Worm (Caenorhabditis elegans) whole organism, young adult: ENCODE data around the gene asb-2.

Experiments
- B0019.2 ChIP-seq: fragments of 200-800 bp; sonication (Bioruptor generic); conservative IDR thresholded peaks from 2 replicates; pipeline ENCODE4 v1.3.6; 2022; ENCODE audit warnings: missing genetic modification reagents, missing genetic modification characterization, missing compliant biosample characterization
- B0035.1 ChIP-seq: sonication (generic microtip); optimal IDR thresholded peaks from 2 replicates; lab custom pipeline; 2016; ENCODE audit warnings: missing genetic modification characterization, mild to moderate bottlenecking, missing compliant biosample characterization, missing genotype, missing genetic modification reagents
- B0261.1 ChIP-seq: sonication (generic microtip); optimal IDR thresholded peaks from 2 replicates; lab custom pipeline; 2016; ENCODE audit warnings: mild to moderate bottlenecking, missing genetic modification characterization, moderate library complexity, missing compliant biosample characterization
- B0336.3 ChIP-seq: fragments of 200-800 bp; sonication (Bioruptor generic); IDR thresholded peaks from 2 replicates; pipeline ENCODE4 v1.3.6; 2022; ENCODE audit warnings: missing genetic modification characterization, missing compliant biosample characterization
- C06A6.2 ChIP-seq: fragments of 200-800 bp; sonication (Bioruptor generic); conservative IDR thresholded peaks from 2 replicates; pipeline ENCODE4 v1.3.6; 2022; ENCODE audit warnings: missing genetic modification characterization, missing compliant biosample characterization
- F23B12.7 ChIP-seq: sonication (generic microtip); optimal IDR thresholded peaks from 2 replicates; lab custom pipeline; 2017; ENCODE audit warnings: missing genetic modification characterization, mild to moderate bottlenecking, missing compliant biosample characterization, antibody characterized with exemption, moderate library complexity; ENCODE audit not compliant: insufficient read depth
- F33H1.4 ChIP-seq: fragments of 200-800 bp; sonication (Bioruptor generic); IDR thresholded peaks from 2 replicates; pipeline ENCODE4 v1.3.6; 2022; ENCODE audit warnings: missing genetic modification reagents, missing genetic modification characterization, missing compliant biosample characterization
- F39B2.1 ChIP-seq: fragments of 200-800 bp; sonication (Bioruptor generic); IDR thresholded peaks from 2 replicates; pipeline ENCODE4 v1.3.6; 2022; ENCODE audit warnings: missing genetic modification reagents, missing genetic modification characterization, missing compliant biosample characterization
- F49E8.2 ChIP-seq: sonication (generic microtip); optimal IDR thresholded peaks from 3 replicates; lab custom pipeline; 2017; ENCODE audit warnings: missing genetic modification characterization, mild to moderate bottlenecking, missing compliant biosample characterization, antibody characterized with exemption, moderate library complexity; ENCODE audit not compliant: insufficient read depth
- F52B5.7 ChIP-seq: sonication (generic microtip); optimal IDR thresholded peaks from 2 replicates; lab custom pipeline; 2016; ENCODE audit warnings: mild to moderate bottlenecking, missing genetic modification characterization, missing compliant biosample characterization
- F55B11.4 ChIP-seq: sonication (generic microtip); optimal IDR thresholded peaks from 2 replicates; lab custom pipeline; 2016; ENCODE audit warnings: missing compliant biosample characterization, missing genetic modification characterization, borderline replicate concordance; ENCODE audit not compliant: insufficient read depth
- T07F8.4 ChIP-seq: sonication (generic microtip); optimal IDR thresholded peaks from 2 replicates; lab custom pipeline; 2016; ENCODE audit warnings: mild to moderate bottlenecking, missing genetic modification characterization, moderate library complexity, missing compliant biosample characterization
- T26A5.8 ChIP-seq: sonication (generic microtip); optimal IDR thresholded peaks from 2 replicates; lab custom pipeline; 2016; ENCODE audit warnings: missing genetic modification characterization, missing compliant biosample characterization
- Y53G8AR.9 ChIP-seq: fragments of 200-800 bp; sonication (Bioruptor generic); conservative IDR thresholded peaks from 2 replicates; pipeline ENCODE4 v1.3.6; 2022; ENCODE audit warnings: missing genetic modification reagents, missing genetic modification characterization, missing compliant biosample characterization
- Y56A3A.18 ChIP-seq: fragments of 200-800 bp; sonication (Bioruptor generic); IDR thresholded peaks from 2 replicates; pipeline ENCODE4 v1.3.6; 2022; ENCODE audit warnings: missing genetic modification reagents, missing genetic modification characterization, missing compliant biosample characterization
- Y79H2A.3 ChIP-seq: fragments of 200-800 bp; sonication (Bioruptor generic); conservative IDR thresholded peaks from 2 replicates; pipeline ENCODE4 v1.3.6; 2022; ENCODE audit warnings: missing genetic modification reagents, missing genetic modification characterization, missing compliant biosample characterization
- Y95B8A.8 ChIP-seq: fragments of 200-800 bp; sonication (Bioruptor generic); IDR thresholded peaks from 2 replicates; pipeline ENCODE4 v1.3.6; 2022; ENCODE audit warnings: missing genetic modification reagents, missing genetic modification characterization, missing compliant biosample characterization
- ZK185.1 ChIP-seq: sonication (generic microtip); optimal IDR thresholded peaks from 2 replicates; lab custom pipeline; 2016; ENCODE audit warnings: mild to moderate bottlenecking, missing genetic modification characterization, missing compliant biosample characterization; ENCODE audit not compliant: poor library complexity, severe bottlenecking
- ama-1 ChIP-seq, 3 experiments: fragments of 150-350 bp in 1 of 3; sonication (generic microtip) in 2 of 3; optimal IDR thresholded peaks; 2 replicates each; lab custom pipeline; 2014 to 2018; ENCODE audit warnings: missing biosample characterization in 2 of 3, missing genetic modification characterization in 2 of 3, missing genetic modification reagents in 2 of 3
- atf-7 ChIP-seq: sonication (generic microtip); optimal IDR thresholded peaks from 2 replicates; lab custom pipeline; 2017; ENCODE audit warnings: mild to moderate bottlenecking, missing genetic modification characterization, missing compliant biosample characterization
- athp-1 ChIP-seq: sonication (generic microtip); optimal IDR thresholded peaks from 2 replicates; lab custom pipeline; 2017; ENCODE audit warnings: mild to moderate bottlenecking, missing genetic modification characterization, missing compliant biosample characterization
- attf-5 ChIP-seq: fragments of 200-800 bp; sonication (Bioruptor generic); optimal IDR thresholded peaks from 2 replicates; lab custom pipeline; 2018; ENCODE audit warnings: mild to moderate bottlenecking, missing genetic modification characterization, missing compliant biosample characterization
- bed-1 ChIP-seq: fragments of 200-800 bp; sonication (Bioruptor generic); IDR thresholded peaks from 2 replicates; pipeline ENCODE4 v1.3.6; 2022; ENCODE audit warnings: missing genetic modification reagents, missing genetic modification characterization, missing compliant biosample characterization
- ceh-40 ChIP-seq: fragments of 200-800 bp; sonication (Bioruptor generic); IDR thresholded peaks from 2 replicates; pipeline ENCODE4 v1.3.6; 2022; ENCODE audit warnings: missing genetic modification characterization, missing compliant biosample characterization
- ceh-91 ChIP-seq: fragments of 200-800 bp; sonication (Bioruptor generic); IDR thresholded peaks from 2 replicates; pipeline ENCODE4 v1.3.6; 2022; ENCODE audit warnings: missing genetic modification reagents, missing genetic modification characterization, missing compliant biosample characterization
- egl-18 ChIP-seq: fragments of 200-800 bp; sonication (Bioruptor generic); IDR thresholded peaks from 2 replicates; pipeline ENCODE4 v1.3.6; 2022; ENCODE audit warnings: missing genetic modification reagents, missing genetic modification characterization, missing compliant biosample characterization
- egl-44 ChIP-seq: fragments of 200-800 bp; sonication (Bioruptor generic); IDR thresholded peaks from 2 replicates; pipeline ENCODE4 v1.3.6; 2022; ENCODE audit warnings: missing genetic modification reagents, missing genetic modification characterization, missing compliant biosample characterization
- hlh-26 ChIP-seq: fragments of 200-800 bp; sonication (Bioruptor generic); conservative IDR thresholded peaks from 2 replicates; pipeline ENCODE4 v1.3.6; 2022; ENCODE audit warnings: missing genetic modification reagents, missing genetic modification characterization, missing compliant biosample characterization
- hmg-20 ChIP-seq: fragments of 200-800 bp; sonication (Bioruptor generic); IDR thresholded peaks from 2 replicates; pipeline ENCODE4 v1.3.6; 2022; ENCODE audit warnings: missing genetic modification reagents, missing genetic modification characterization, missing compliant biosample characterization
- hrde-1 ChIP-seq: sonication (generic microtip); optimal IDR thresholded peaks from 2 replicates; lab custom pipeline; 2016; ENCODE audit warnings: missing genetic modification characterization, mild to moderate bottlenecking, missing compliant biosample characterization, moderate library complexity, missing genotype, missing genetic modification reagents, borderline replicate concordance
- let-526 ChIP-seq: fragments of 200-800 bp; sonication (Bioruptor generic); IDR thresholded peaks from 2 replicates; pipeline ENCODE4 v1.3.6; 2022; ENCODE audit warnings: missing genetic modification reagents, missing genetic modification characterization, missing compliant biosample characterization
- lin-40 ChIP-seq: sonication (generic microtip); optimal IDR thresholded peaks from 2 replicates; lab custom pipeline; 2016; ENCODE audit warnings: missing genetic modification characterization, mild to moderate bottlenecking, missing compliant biosample characterization, missing genotype, missing genetic modification reagents
- madf-6 ChIP-seq: fragments of 200-800 bp; sonication (Bioruptor generic); IDR thresholded peaks from 2 replicates; pipeline ENCODE4 v1.3.6; 2022; ENCODE audit warnings: missing genetic modification reagents, missing genetic modification characterization, missing compliant biosample characterization
- nfya-1 ChIP-seq: sonication (generic microtip); optimal IDR thresholded peaks from 2 replicates; lab custom pipeline; 2017; ENCODE audit warnings: antibody characterized with exemption, missing compliant biosample characterization, missing genetic modification characterization, borderline replicate concordance; ENCODE audit not compliant: insufficient read depth
- nfyb-1 ChIP-seq: fragments of 200-800 bp; sonication (Bioruptor generic); IDR thresholded peaks from 2 replicates; pipeline ENCODE4 v1.3.6; 2022; ENCODE audit warnings: missing genetic modification reagents, missing genetic modification characterization, missing compliant biosample characterization
- nhr-120 ChIP-seq: fragments of 200-800 bp; sonication (Bioruptor generic); IDR thresholded peaks from 2 replicates; pipeline ENCODE4 v1.3.6; 2022; ENCODE audit warnings: missing genetic modification characterization, missing compliant biosample characterization
- nhr-80 ChIP-seq: sonication (generic microtip); optimal IDR thresholded peaks from 2 replicates; lab custom pipeline; 2016; ENCODE audit warnings: missing genetic modification characterization, missing compliant biosample characterization
- pbrm-1 ChIP-seq: fragments of 200-800 bp; sonication (Bioruptor generic); IDR thresholded peaks from 2 replicates; pipeline ENCODE4 v1.3.6; 2022; ENCODE audit warnings: missing genetic modification reagents, missing genetic modification characterization, missing compliant biosample characterization
- rcor-1 ChIP-seq: fragments of 200-800 bp; sonication (Bioruptor generic); IDR thresholded peaks from 2 replicates; pipeline ENCODE4 v1.3.6; 2022; ENCODE audit warnings: missing genetic modification reagents, missing genetic modification characterization, missing compliant biosample characterization
- rec-8 ChIP-seq, 2 experiments: sonication (generic microtip); optimal IDR thresholded peaks; 2 replicates each; lab custom pipeline; 2016; ENCODE audit warnings: mild to moderate bottlenecking in 2 of 2, missing genetic modification characterization in 2 of 2, missing genetic modification reagents in 2 of 2, missing genotype in 2 of 2, missing biosample characterization in 1 of 2, missing compliant biosample characterization in 1 of 2, moderate library complexity in 1 of 2
- repo-1 ChIP-seq: sonication (generic microtip); optimal IDR thresholded peaks from 2 replicates; lab custom pipeline; 2017; ENCODE audit warnings: mild to moderate bottlenecking, missing genetic modification characterization, missing compliant biosample characterization
- snpc-1.1 ChIP-seq: sonication (generic microtip); optimal IDR thresholded peaks from 2 replicates; lab custom pipeline; 2017; ENCODE audit warnings: missing genetic modification characterization, mild to moderate bottlenecking, missing compliant biosample characterization, antibody characterized with exemption, moderate library complexity, missing genotype, missing genetic modification reagents; ENCODE audit not compliant: insufficient read depth
- snpc-1.3 ChIP-seq: sonication (generic microtip); optimal IDR thresholded peaks from 2 replicates; lab custom pipeline; 2017; ENCODE audit warnings: missing genetic modification characterization, mild to moderate bottlenecking, missing compliant biosample characterization, antibody characterized with exemption, moderate library complexity, missing genotype, missing genetic modification reagents; ENCODE audit not compliant: insufficient read depth
- somi-1 ChIP-seq: fragments of 200-800 bp; sonication (Bioruptor generic); optimal IDR thresholded peaks from 2 replicates; lab custom pipeline; 2018; ENCODE audit warnings: mild to moderate bottlenecking, missing genetic modification characterization, missing compliant biosample characterization
- ztf-22 ChIP-seq: fragments of 200-800 bp; sonication (Bioruptor generic); optimal IDR thresholded peaks from 2 replicates; lab custom pipeline; 2018; ENCODE audit warnings: mild to moderate bottlenecking, missing genetic modification characterization, moderate library complexity, missing compliant biosample characterization
- ztf-26 ChIP-seq: sonication (generic microtip); optimal IDR thresholded peaks from 2 replicates; lab custom pipeline; 2017; ENCODE audit warnings: missing genetic modification characterization, missing compliant biosample characterization
- ztf-28 ChIP-seq: fragments of 200-800 bp; sonication (Bioruptor generic); IDR thresholded peaks from 2 replicates; pipeline ENCODE4 v1.3.6; 2022; ENCODE audit warnings: missing genetic modification reagents, missing genetic modification characterization, missing compliant biosample characterization

asb-2 gene

ce11 chrX:4469297-4469816, at the start of gene asb-2:
TSS of gene asb-2 (plus strand) at chrX:4469766.
- TF ChIP-seq ztf-26 (no peak), somi-1 (GFP tag; lab: Kevin White, UChicago) (no peak), T26A5.8 (tag; lab: Kevin White, UChicago) (no peak), snpc-1.1 (tag; lab: Kevin White, UChicago) (no peak), F33H1.4 (GFP tag; lab: Robert Waterston, UW) (peak; percentile 87), ztf-22 (no peak), Y95B8A.8 (GFP tag; lab: Robert Waterston, UW) (no peak), nfya-1 (tag; lab: Kevin White, UChicago) (no peak), ceh-40 (GFP tag; lab: Robert Waterston, UW) (no peak), madf-6 (GFP tag; lab: Robert Waterston, UW) (no peak), rec-8 (tag; optimal IDR thresholded peaks at IDR 0.05; lab: Kevin White, UChicago) (no peak), B0336.3 (no peak), F49E8.2 (tag; lab: Kevin White, UChicago) (no peak), Y53G8AR.9 (GFP tag; lab: Robert Waterston, UW) (no peak), B0035.1 (tag; lab: Kevin White, UChicago) (no peak), nhr-80 (tag; lab: Kevin White, UChicago) (peak; percentile 78), F55B11.4 (tag; lab: Kevin White, UChicago) (no peak), ama-1 (optimal IDR thresholded peaks at IDR 0.05; lab: Kevin White, UChicago) (no peak), ama-1 (GFP tag; optimal IDR thresholded peaks at IDR 0.05; lab: Kevin White, UChicago) (no peak), atf-7 (tag; lab: Kevin White, UChicago) (no peak), athp-1 (no peak), Y56A3A.18 (GFP tag; lab: Robert Waterston, UW) (no peak), egl-44 (GFP tag; lab: Robert Waterston, UW) (no peak), rcor-1 (no peak), hmg-20 (GFP tag; lab: Robert Waterston, UW) (no peak), nhr-120 (GFP tag; lab: Robert Waterston, UW) (no peak), repo-1 (tag; lab: Kevin White, UChicago) (no peak), T07F8.4 (tag; lab: Kevin White, UChicago) (no peak), ZK185.1 (tag; lab: Kevin White, UChicago) (peak; percentile 68), egl-18 (no peak), hrde-1 (tag; lab: Kevin White, UChicago) (no peak), pbrm-1 (GFP tag; lab: Robert Waterston, UW) (peak; percentile 36; the same call in 1 of the 2 replicates), C06A6.2 (GFP tag; lab: Robert Waterston, UW) (no peak), lin-40 (tag; lab: Kevin White, UChicago) (peak; percentile 75), snpc-1.3 (tag; lab: Kevin White, UChicago) (no peak), F52B5.7 (no peak), B0019.2 (GFP tag; lab: Robert Waterston, UW) (no peak), let-526 (GFP tag; lab: Robert Waterston, UW) (no peak), hlh-26 (GFP tag; lab: Robert Waterston, UW) (no peak), F39B2.1 (GFP tag; lab: Robert Waterston, UW) (no peak), ceh-91 (GFP tag; lab: Robert Waterston, UW) (no peak), nfyb-1 (GFP tag; lab: Robert Waterston, UW) (no peak; the same call in 1 of the 2 replicates), ztf-28 (GFP tag; lab: Robert Waterston, UW) (no peak), bed-1 (GFP tag; lab: Robert Waterston, UW) (no peak), attf-5 (peak; percentile 91), Y79H2A.3 (GFP tag; lab: Robert Waterston, UW) (no peak), F23B12.7 (tag; lab: Kevin White, UChicago) (peak; percentile 55), B0261.1 (no peak)
